Fruit fly (Drosophila melanogaster) whole organism, adult: ENCODE results near the gene mwh.
A peak's percentile ranks its signal among the peaks of the same experiment; 100 is the strongest.

ENCODE experiments used
- CG12768 ChIP-seq: fragments of 200-800 bp; sonication (Bioruptor generic); optimal IDR thresholded peaks from 2 replicates; lab custom pipeline; 2017; ENCODE audit warnings: missing biosample characterization, missing genetic modification characterization, mild to moderate bottlenecking, moderate library complexity, missing genetic modification reagents
- CG14711 ChIP-seq: fragments of 200-800 bp; sonication (Bioruptor generic); optimal IDR thresholded peaks from 2 replicates; lab custom pipeline; 2018; ENCODE audit warnings: missing biosample characterization, mild to moderate bottlenecking, missing genetic modification characterization, moderate library complexity
- CG1620 ChIP-seq: fragments of 200-800 bp; sonication (Bioruptor generic); optimal IDR thresholded peaks from 2 replicates; lab custom pipeline; 2016; ENCODE audit warnings: missing biosample characterization, missing genetic modification characterization
- CG5204 ChIP-seq: fragments of 200-800 bp; sonication (Bioruptor generic); optimal IDR thresholded peaks from 2 replicates; lab custom pipeline; 2016; ENCODE audit warnings: missing biosample characterization, missing genetic modification characterization
- CG7045 ChIP-seq: fragments of 200-800 bp; sonication (Bioruptor generic); optimal IDR thresholded peaks from 2 replicates; lab custom pipeline; 2017; ENCODE audit warnings: missing biosample characterization, mild to moderate bottlenecking, missing genetic modification characterization
- CG7101 ChIP-seq: fragments of 200-800 bp; sonication (Bioruptor generic); optimal IDR thresholded peaks from 2 replicates; lab custom pipeline; 2018; ENCODE audit warnings: missing biosample characterization, mild to moderate bottlenecking, missing genetic modification characterization, moderate library complexity
- Hr96 ChIP-seq: fragments of 200-800 bp; sonication (Bioruptor generic); optimal IDR thresholded peaks from 2 replicates; lab custom pipeline; 2016; ENCODE audit warnings: missing biosample characterization, missing genetic modification characterization
- Mnt ChIP-seq: fragments of 200-800 bp; sonication (Bioruptor generic); optimal IDR thresholded peaks from 2 replicates; lab custom pipeline; 2016; ENCODE audit warnings: missing biosample characterization, mild to moderate bottlenecking, missing genetic modification characterization
- cnc ChIP-seq, 2 experiments: fragments of >200 bp; optimal IDR thresholded peaks; 2 replicates each; lab custom pipeline; 2017
- kay ChIP-seq: fragments of 200-800 bp; sonication (Bioruptor generic); peaks from one replicate; lab custom pipeline; 2016; ENCODE audit warnings: missing biosample characterization, missing genetic modification characterization, borderline replicate concordance
- ovo ChIP-seq: fragments of 200-800 bp; sonication (Bioruptor generic); optimal IDR thresholded peaks from 2 replicates; lab custom pipeline; 2016; ENCODE audit warnings: missing biosample characterization, missing genetic modification characterization
- toe ChIP-seq: fragments of 200-800 bp; sonication (Bioruptor generic); optimal IDR thresholded peaks from 2 replicates; lab custom pipeline; 2016; ENCODE audit warnings: missing biosample characterization, missing genetic modification characterization

- TF ChIP-seq Mnt (GFP tag; lab: Kevin White, UChicago), result peak; percentile 41
- TF ChIP-seq toe (GFP tag; lab: Kevin White, UChicago), result peak; percentile 48
- TF ChIP-seq CG12768 (GFP tag; lab: Kevin White, UChicago), result peak; percentile 86
- peak; percentile 72 for TF ChIP-seq CG14711
- TF ChIP-seq CG7101, result peak; percentile 87
- TF ChIP-seq cnc (optimal IDR thresholded peaks at IDR 0.05; lab: Kevin White, UChicago), result no peak
- no peak for TF ChIP-seq CG5204 (GFP tag; lab: Kevin White, UChicago)
- TF ChIP-seq Hr96, result peak; percentile 46
- TF ChIP-seq CG1620 (GFP tag; lab: Kevin White, UChicago), result peak; percentile 58
- peak; percentile 86 for TF ChIP-seq ovo
- TF ChIP-seq CG7045 (GFP tag; lab: Kevin White, UChicago), result peak; percentile 86
- no peak for TF ChIP-seq kay (GFP tag; lab: Kevin White, UChicago)
Measured at dm6 chr3L:1166266-1166665, 34.3 kb upstream of the mwh start.
